Fruit fly (Drosophila melanogaster): Measurements from ENCODE around the gene LPCAT.

Gene LPCAT

DNA sequence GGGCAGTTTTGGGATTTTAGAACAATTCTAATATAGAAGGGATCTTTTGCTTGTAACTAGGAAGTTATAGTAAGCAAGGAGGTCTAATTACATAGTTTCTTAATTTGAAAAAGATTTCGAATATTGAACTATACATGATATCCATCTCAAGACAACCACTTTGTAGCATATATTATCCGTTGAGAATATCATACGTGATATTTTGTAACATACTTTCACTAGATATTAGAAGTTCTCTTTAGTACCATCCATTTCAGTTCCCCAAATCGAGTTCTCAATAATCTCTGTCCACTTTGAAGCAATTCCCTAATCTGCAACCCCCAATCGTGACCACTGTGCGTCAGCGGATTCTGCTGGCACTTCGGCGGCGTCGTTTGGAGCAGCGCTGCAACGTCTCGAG is 35.7 kb upstream of the LPCAT start (continued):
- no peak for TF ChIP-seq dac (GFP tag; optimal IDR thresholded peaks at IDR 0.05)
- TF ChIP-seq CG11762 (GFP tag; optimal IDR thresholded peaks at IDR 0.05; ENCODE audit: insufficient read depth) = no peak
- no peak for TF ChIP-seq CG3032 (tag; optimal IDR thresholded peaks at IDR 0.05)
- TF ChIP-seq acj6 (GFP tag; optimal IDR thresholded peaks at IDR 0.05) = no peak
- no peak for TF ChIP-seq Lpt (GFP tag; optimal IDR thresholded peaks at IDR 0.05)
- no peak for TF ChIP-seq CG15336 (GFP tag; IDR thresholded peaks at IDR 0.05)
- no peak for TF ChIP-seq CG3919 (GFP tag; optimal IDR thresholded peaks at IDR 0.05)
- no peak for TF ChIP-seq Eip93F (GFP tag; optimal IDR thresholded peaks at IDR 0.05)
- no peak for TF ChIP-seq CG6276 (GFP tag; optimal IDR thresholded peaks at IDR 0.05)
- TF ChIP-seq salr (GFP tag; optimal IDR thresholded peaks at IDR 0.05) = no peak
- no peak for TF ChIP-seq fd85E (GFP tag; optimal IDR thresholded peaks at IDR 0.05)
- TF ChIP-seq Ets21C (GFP tag; optimal IDR thresholded peaks at IDR 0.05) = no peak
- TF ChIP-seq Hr38 (GFP tag; optimal IDR thresholded peaks at IDR 0.05) = no peak
- no peak for TF ChIP-seq Hr4 (GFP tag; optimal IDR thresholded peaks at IDR 0.05)
- no peak for TF ChIP-seq CG9139 (GFP tag; optimal IDR thresholded peaks at IDR 0.05)
- TF ChIP-seq CG6792 (GFP tag; optimal IDR thresholded peaks at IDR 0.05) = no peak
- TF ChIP-seq Sox15 (GFP tag; optimal IDR thresholded peaks at IDR 0.05) = no peak

DNA sequence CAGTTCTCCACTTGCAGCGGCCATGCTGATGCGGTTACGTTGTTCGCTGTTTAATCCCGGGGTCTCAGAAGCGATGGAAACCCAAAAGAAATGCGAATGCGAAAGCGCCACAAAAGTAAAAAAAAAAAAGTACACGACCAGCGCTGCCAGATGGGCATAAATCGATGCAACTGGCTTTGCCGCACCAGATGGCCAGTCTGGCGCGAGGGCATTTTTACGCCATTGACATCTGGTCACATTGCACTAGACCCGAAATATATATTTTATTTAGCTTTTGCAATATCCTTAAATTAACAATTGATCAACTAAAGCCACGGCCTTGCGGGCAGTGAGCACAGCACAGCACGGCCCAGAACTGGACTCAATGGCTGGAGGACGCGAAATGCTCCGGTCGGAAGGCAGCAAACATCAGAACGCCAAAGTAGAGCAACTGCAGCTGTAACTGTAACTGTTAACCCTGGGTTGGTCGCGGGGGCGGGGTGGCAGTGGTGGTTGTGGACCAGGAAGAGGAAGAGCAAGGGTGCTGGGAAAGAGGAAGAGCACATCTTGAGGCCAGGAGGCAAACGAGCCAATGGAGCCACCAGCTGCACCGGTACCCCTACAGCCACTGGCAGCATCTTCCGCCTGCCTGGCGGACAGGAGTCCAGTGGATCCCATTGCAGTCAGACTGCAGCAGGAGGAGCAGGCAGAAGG is 29.1 kb upstream of the LPCAT start, which contains the start of the genes LysRS and Hecw:
Gene LysRS (minus strand): TSS at position 158 of the 693 bp plus-strand sequence.
Gene Hecw (plus strand): TSS at position 220 of the 693 bp plus-strand sequence.
- TF ChIP-seq Ets21C (GFP tag; optimal IDR thresholded peaks at IDR 0.05) (no peak), Sox15 (GFP tag; optimal IDR thresholded peaks at IDR 0.05) (no peak), CG31627 (GFP tag; optimal IDR thresholded peaks at IDR 0.05) (peak; percentile 7), Eip78C (GFP tag) (peak; percentile 40), fd85E (GFP tag; optimal IDR thresholded peaks at IDR 0.05) (no peak), CG15336 (GFP tag; IDR thresholded peaks at IDR 0.05) (peak; percentile 36; the same call in 1 of the 2 replicates), fkh (GFP tag; optimal IDR thresholded peaks at IDR 0.05) (no peak), CG1621 (tag; optimal IDR thresholded peaks at IDR 0.05) (no peak), spab (GFP tag; optimal IDR thresholded peaks at IDR 0.05) (no peak), Sox14 (GFP tag; optimal IDR thresholded peaks at IDR 0.05) (no peak), esn (GFP tag; optimal IDR thresholded peaks at IDR 0.05) (peak; percentile 2)

DNA sequence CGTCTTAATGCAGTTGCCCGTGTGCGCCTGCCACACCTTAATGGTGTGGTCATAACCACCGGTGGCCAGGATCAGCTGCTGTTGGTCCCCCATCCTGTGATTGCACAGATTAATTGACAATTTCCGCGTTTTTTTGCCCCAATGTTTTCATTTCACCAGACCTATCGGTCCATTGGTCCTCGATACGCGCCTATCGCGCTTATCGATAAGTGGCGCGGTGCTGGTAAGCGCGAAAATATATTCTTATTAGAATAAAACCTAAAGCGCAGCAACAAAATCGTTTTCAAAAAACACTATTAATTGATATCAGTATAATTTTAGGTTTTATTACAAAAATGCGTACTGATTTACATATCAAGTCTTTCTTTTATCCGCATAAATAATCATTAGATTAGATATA is 26.0 kb upstream of the LPCAT start, which contains the start of gene Lst8:
Gene Lst8 (minus strand): TSS at position 187 of the 400 bp plus-strand sequence.
- no peak for TF ChIP-seq net (GFP tag; optimal IDR thresholded peaks at IDR 0.05)
- no peak for TF ChIP-seq CG6808 (GFP tag; optimal IDR thresholded peaks at IDR 0.05)
- TF ChIP-seq lz (GFP tag; optimal IDR thresholded peaks at IDR 0.05) = no peak
- no peak for TF ChIP-seq salr (GFP tag; optimal IDR thresholded peaks at IDR 0.05)
- TF ChIP-seq Hr39 (GFP tag; optimal IDR thresholded peaks at IDR 0.05) = no peak
- TF ChIP-seq CG6854 (GFP tag; optimal IDR thresholded peaks at IDR 0.05) = no peak
- no peak for TF ChIP-seq CG11902 (GFP tag; optimal IDR thresholded peaks at IDR 0.05)
- no peak for TF ChIP-seq CG8632 (GFP tag; optimal IDR thresholded peaks at IDR 0.05)
- TF ChIP-seq achi (GFP tag; optimal IDR thresholded peaks at IDR 0.05) = no peak

DNA sequence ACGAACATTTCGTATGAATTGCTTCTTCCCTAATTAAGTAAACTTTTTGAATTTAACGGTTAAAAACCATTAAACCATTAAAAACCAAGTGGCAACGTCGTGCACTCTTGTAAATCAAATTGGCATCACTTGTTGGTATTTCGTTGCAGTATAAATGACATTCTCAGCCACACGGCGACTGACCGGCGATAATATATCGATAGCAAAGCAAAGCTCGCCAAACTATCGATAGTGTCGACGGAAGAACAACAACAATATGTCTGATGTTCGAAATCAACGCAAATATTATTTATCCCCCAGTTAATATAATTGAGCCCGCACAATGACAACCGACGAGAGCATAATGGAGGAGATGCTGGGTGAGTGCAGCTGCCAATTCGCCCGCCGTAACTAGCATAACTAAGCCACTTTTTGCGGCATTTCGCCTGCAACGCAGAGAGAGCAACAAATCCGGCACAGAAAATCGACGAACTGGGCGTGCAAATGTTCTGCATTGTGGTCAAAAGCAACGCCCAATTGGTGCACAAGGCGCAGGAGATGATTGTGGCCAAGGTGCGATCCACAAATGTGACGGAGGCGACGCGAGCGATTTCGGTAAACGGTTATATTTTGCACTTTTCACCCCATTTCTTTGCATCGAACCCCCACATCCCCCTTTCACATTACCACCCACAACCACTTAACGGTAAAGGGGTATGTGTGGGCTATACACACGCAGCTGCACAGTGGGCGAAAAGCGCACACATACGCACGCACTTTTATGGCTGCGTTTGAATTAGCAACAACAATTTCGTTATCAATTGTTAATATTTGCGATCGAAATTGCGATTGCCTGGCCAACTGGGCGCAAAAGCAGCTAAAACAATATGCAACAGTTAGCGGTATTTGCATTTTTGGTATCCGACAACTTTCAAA is 21.3 kb upstream of the LPCAT start, which contains the start of gene Gga:
Gene Gga (plus strand): TSS at position 213 of the 915 bp plus-strand sequence.
- TF ChIP-seq CG7368 (GFP tag; optimal IDR thresholded peaks at IDR 0.05) (no peak), Ets21C (GFP tag; optimal IDR thresholded peaks at IDR 0.05) (no peak), CG3032 (tag; optimal IDR thresholded peaks at IDR 0.05) (no peak), Hr38 (GFP tag; optimal IDR thresholded peaks at IDR 0.05) (no peak), cyc (GFP tag; optimal IDR thresholded peaks at IDR 0.05) (no peak), CG6808 (GFP tag; optimal IDR thresholded peaks at IDR 0.05) (peak; percentile 95), Eip93F (GFP tag; optimal IDR thresholded peaks at IDR 0.05) (no peak), CG11294 (GFP tag; IDR thresholded peaks at IDR 0.05) (no peak), CG9139 (GFP tag; optimal IDR thresholded peaks at IDR 0.05) (no peak), svp (GFP tag) (peak; percentile 58), Sox14 (GFP tag; optimal IDR thresholded peaks at IDR 0.05) (no peak)
